Worm (Caenorhabditis elegans): Measurements from ENCODE around the gene C32D5.7.

- TF ChIP-seq nhr-77 (tag; optimal IDR thresholded peaks at IDR 0.05) (no peak), ztf-11 (tag; optimal IDR thresholded peaks at IDR 0.05) (no peak), R02D3.7 (tag; optimal IDR thresholded peaks at IDR 0.05) (no peak), hmg-11 (tag; optimal IDR thresholded peaks at IDR 0.05) (no peak)
Observed at ce11 chrII:6333887-6334286, 6.0 kb downstream of the C32D5.7 start, which contains the start of gene ttc-39B.

Data from whole organism, L3 larva.